Worm (Caenorhabditis elegans) whole organism, midembryonic: ENCODE measurements around the gene semo-1.

Experiments
- T22C8.4 ChIP-seq: fragments of 200-800 bp; sonication (Bioruptor generic); IDR thresholded peaks from 2 replicates; pipeline ENCODE4 v1.3.6; 2022; ENCODE audit warnings: missing genetic modification characterization, missing compliant biosample characterization
- cog-1 ChIP-seq: sonication (generic microtip); optimal IDR thresholded peaks from 2 replicates; lab custom pipeline; 2016; ENCODE audit warnings: missing genetic modification characterization, missing compliant biosample characterization
- flt-1 ChIP-seq: fragments of 200-800 bp; sonication (Bioruptor generic); IDR thresholded peaks from 2 replicates; pipeline ENCODE4 v1.3.6; 2022; ENCODE audit warnings: missing genetic modification characterization, missing compliant biosample characterization
- klf-2 ChIP-seq: fragments of 200-800 bp; sonication (Bioruptor generic); conservative IDR thresholded peaks from 2 replicates; pipeline ENCODE4 v1.3.6; 2022; ENCODE audit warnings: missing genetic modification reagents, missing genetic modification characterization, missing compliant biosample characterization
- med-1 ChIP-seq: sonication (generic microtip); optimal IDR thresholded peaks from 2 replicates; lab custom pipeline; 2017; ENCODE audit warnings: missing genetic modification characterization, mild to moderate bottlenecking, missing compliant biosample characterization, antibody characterized with exemption, missing genetic modification reagents; ENCODE audit not compliant: insufficient read depth
- ref-1 ChIP-seq: fragments of 200-800 bp; sonication (Bioruptor generic); conservative IDR thresholded peaks from 2 replicates; pipeline ENCODE4 v1.3.6; 2022; ENCODE audit warnings: missing genetic modification reagents, missing genetic modification characterization, missing compliant biosample characterization
- tab-1 ChIP-seq: fragments of 200-800 bp; sonication (Bioruptor generic); IDR thresholded peaks from 2 replicates; pipeline ENCODE4 v1.3.6; 2022; ENCODE audit warnings: missing genetic modification characterization, missing compliant biosample characterization
- ztf-23 ChIP-seq: fragments of 200-800 bp; sonication (Bioruptor generic); IDR thresholded peaks from 2 replicates; pipeline ENCODE4 v1.3.6; 2022; ENCODE audit warnings: missing genetic modification reagents, missing genetic modification characterization, missing compliant biosample characterization
- ztf-29 ChIP-seq: fragments of 200-800 bp; sonication (Bioruptor generic); IDR thresholded peaks from 2 replicates; pipeline ENCODE4 v1.3.6; 2022; ENCODE audit warnings: missing genetic modification reagents, missing genetic modification characterization, missing compliant biosample characterization

semo-1 gene

ce11 chrIV:14034571-14034954 lies 16.4 kb upstream of the semo-1 start:
- TF ChIP-seq cog-1 (tag; lab: Kevin White, UChicago) = no peak
- peak; percentile 71; the same call in 1 of the 2 replicates for TF ChIP-seq T22C8.4 (GFP tag; lab: Robert Waterston, UW)

DNA sequence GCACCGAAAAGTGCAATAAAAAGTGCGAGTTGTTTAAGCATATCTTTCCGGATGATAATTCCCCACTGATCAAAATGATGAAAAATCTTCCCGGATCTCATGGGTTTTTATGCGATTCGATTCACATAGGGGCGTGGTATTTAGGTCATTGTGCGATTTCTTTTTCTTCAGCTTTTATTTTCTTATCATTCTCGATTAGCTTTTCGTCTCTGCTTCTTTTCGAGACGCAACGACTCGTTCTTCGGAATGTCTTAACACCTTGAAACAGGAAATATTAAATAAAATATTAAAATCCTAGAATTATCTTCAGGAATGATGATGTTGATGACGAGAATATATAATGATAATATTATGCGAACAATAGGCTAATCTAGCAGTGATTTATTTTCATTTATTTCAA lies 7.3 kb upstream of the semo-1 start, which contains the start of gene Y37A1B.7:
Y37A1B.7 (minus strand) TSS at position 101 of the 400 bp plus-strand sequence.
- TF ChIP-seq med-1 (no peak), tab-1 (GFP tag; lab: Robert Waterston, UW) (no peak), cog-1 (tag; lab: Kevin White, UChicago) (no peak), ztf-29 (no peak), ref-1 (GFP tag; lab: Robert Waterston, UW) (no peak), T22C8.4 (GFP tag; lab: Robert Waterston, UW) (no peak), flt-1 (GFP tag; lab: Robert Waterston, UW) (no peak), ztf-23 (GFP tag; lab: Robert Waterston, UW) (no peak), klf-2 (GFP tag; lab: Robert Waterston, UW) (no peak)

DNA sequence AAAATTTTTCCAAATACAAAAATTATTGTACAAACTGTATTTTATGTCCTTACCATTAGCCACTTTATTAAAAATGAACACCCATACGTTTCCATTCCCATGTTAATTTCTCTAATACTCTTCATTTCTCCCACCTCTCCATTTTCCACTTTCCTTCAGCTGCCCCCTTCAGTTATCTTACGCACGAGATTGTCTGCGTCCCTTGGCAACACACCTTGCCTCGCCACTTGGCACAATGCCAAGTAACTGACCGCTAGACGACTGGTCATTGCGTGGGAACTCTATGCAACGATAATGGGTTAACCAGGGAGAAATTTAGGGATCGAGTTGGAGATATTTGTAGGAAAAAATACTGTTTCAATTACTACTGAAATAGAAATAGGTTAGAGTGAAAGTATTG lies 4.2 kb upstream of the semo-1 start:
- 0 out of 2 replicates have a peak, but pooled peaks have one; percentile 46 for TF ChIP-seq flt-1 (GFP tag; lab: Robert Waterston, UW)
- TF ChIP-seq T22C8.4 (GFP tag; lab: Robert Waterston, UW) = no peak
- TF ChIP-seq tab-1 (GFP tag; lab: Robert Waterston, UW) = no peak
- no peak for TF ChIP-seq cog-1 (tag; lab: Kevin White, UChicago)

ce11 chrIV:14050442-14050841 lies 558 bp upstream of the semo-1 start:
- TF ChIP-seq cog-1 (tag; lab: Kevin White, UChicago) = no peak
- no peak for TF ChIP-seq ref-1 (GFP tag; lab: Robert Waterston, UW)
- TF ChIP-seq ztf-29 = no peak
- TF ChIP-seq flt-1 (GFP tag; lab: Robert Waterston, UW) = no peak
- no peak for TF ChIP-seq tab-1 (GFP tag; lab: Robert Waterston, UW)
- TF ChIP-seq T22C8.4 (GFP tag; lab: Robert Waterston, UW) = no peak
- TF ChIP-seq klf-2 (GFP tag; lab: Robert Waterston, UW) = no peak
- TF ChIP-seq med-1 = no peak
- no peak for TF ChIP-seq ztf-23 (GFP tag; lab: Robert Waterston, UW)

ce11 chrIV:14060612-14061011 lies 9.6 kb downstream of the semo-1 start, which contains the start of gene Y37A1B.4:
TSS of gene Y37A1B.4 (minus strand) at chrIV:14060712.
- no peak for TF ChIP-seq tab-1 (GFP tag; lab: Robert Waterston, UW)

- TF ChIP-seq ztf-23 (GFP tag; lab: Robert Waterston, UW) (no peak), ref-1 (GFP tag; lab: Robert Waterston, UW) (no peak), flt-1 (GFP tag; lab: Robert Waterston, UW) (no peak), T22C8.4 (GFP tag; lab: Robert Waterston, UW) (no peak), med-1 (no peak), klf-2 (GFP tag; lab: Robert Waterston, UW) (no peak), tab-1 (GFP tag; lab: Robert Waterston, UW) (no peak), cog-1 (tag; lab: Kevin White, UChicago) (no peak), ztf-29 (no peak)
Measured at ce11 chrIV:14066403-14066802, 15.4 kb downstream of the semo-1 start.

DNA sequence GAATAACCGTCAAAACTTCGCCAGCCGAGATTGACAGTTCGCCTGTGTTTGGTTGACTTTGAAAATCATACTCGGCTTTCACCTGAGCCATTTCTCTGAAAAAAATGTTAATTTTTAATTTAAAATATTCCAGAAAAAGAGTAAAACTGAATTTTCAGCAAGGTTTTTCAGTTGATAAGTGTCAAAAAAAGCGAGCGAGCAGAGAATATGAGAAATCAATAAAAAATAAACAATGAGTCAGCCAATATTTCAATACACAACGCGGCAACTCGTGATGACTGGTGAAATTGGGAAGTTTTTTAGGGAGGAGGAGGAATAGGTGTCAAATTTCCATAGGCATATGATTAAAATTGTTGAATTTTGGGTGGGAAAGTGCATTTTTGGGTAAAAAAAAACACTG lies 18.8 kb downstream of the semo-1 start, which contains the start of gene lst-4:
lst-4 (minus strand) TSS at position 101 of the 400 bp plus-strand sequence.
- TF ChIP-seq flt-1 (GFP tag; lab: Robert Waterston, UW) = no peak
- no peak for TF ChIP-seq med-1
- no peak for TF ChIP-seq cog-1 (tag; lab: Kevin White, UChicago)
- TF ChIP-seq tab-1 (GFP tag; lab: Robert Waterston, UW) = no peak
- TF ChIP-seq ref-1 (GFP tag; lab: Robert Waterston, UW) = no peak
- TF ChIP-seq T22C8.4 (GFP tag; lab: Robert Waterston, UW) = no peak
- no peak for TF ChIP-seq klf-2 (GFP tag; lab: Robert Waterston, UW)
- TF ChIP-seq ztf-23 (GFP tag; lab: Robert Waterston, UW) = no peak

DNA sequence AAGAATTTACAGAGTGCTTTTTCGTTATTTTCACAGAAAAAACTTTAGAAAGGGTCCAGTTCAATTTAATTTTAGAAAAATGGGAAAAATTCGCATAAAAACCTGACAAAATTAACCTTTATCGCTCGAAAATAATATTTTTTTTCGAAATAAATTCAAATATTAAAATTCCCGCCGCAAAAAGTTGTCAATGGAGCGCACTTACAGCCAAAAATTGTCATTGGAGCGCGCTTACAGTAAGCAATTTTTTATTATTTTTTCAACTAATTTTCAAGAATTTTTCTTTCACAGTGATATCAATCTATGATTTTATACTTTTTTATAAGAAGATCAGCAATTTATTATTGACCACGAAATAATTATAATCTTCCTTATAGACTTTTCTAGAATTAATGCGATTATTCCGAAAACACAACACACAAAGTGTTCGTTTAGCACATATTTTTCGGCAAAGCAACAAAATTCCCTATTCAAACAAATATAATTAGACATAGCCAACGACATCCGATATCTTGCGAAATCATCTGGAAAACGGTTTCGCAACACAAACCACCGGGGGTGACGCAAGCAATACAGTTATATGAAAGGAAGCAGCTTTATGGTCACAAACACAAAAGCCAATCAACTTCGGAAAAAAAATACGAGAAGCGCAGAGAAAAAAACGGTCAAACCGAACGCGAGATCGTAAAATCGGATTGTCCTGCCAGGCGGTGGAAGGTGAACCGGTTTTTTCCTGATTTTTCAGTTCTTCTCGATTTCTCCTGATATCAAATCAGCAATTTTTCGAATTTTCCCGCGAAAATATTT lies 19.4 kb downstream of the semo-1 start:
- TF ChIP-seq ztf-29 = no peak
- TF ChIP-seq ref-1 (GFP tag; lab: Robert Waterston, UW) = no peak
- no peak for TF ChIP-seq flt-1 (GFP tag; lab: Robert Waterston, UW)
- no peak for TF ChIP-seq cog-1 (tag; lab: Kevin White, UChicago)
- no peak for TF ChIP-seq med-1
- no peak for TF ChIP-seq T22C8.4 (GFP tag; lab: Robert Waterston, UW)
- no peak for TF ChIP-seq ztf-23 (GFP tag; lab: Robert Waterston, UW)
- no peak for TF ChIP-seq klf-2 (GFP tag; lab: Robert Waterston, UW)
- TF ChIP-seq tab-1 (GFP tag; lab: Robert Waterston, UW) = no peak

- TF ChIP-seq med-1 = no peak
- TF ChIP-seq ref-1 (GFP tag; lab: Robert Waterston, UW) = no peak
- peak; percentile 13 for TF ChIP-seq cog-1 (tag; lab: Kevin White, UChicago)
- no peak for TF ChIP-seq flt-1 (GFP tag; lab: Robert Waterston, UW)
- no peak for TF ChIP-seq T22C8.4 (GFP tag; lab: Robert Waterston, UW)
- no peak for TF ChIP-seq ztf-23 (GFP tag; lab: Robert Waterston, UW)
- peak; percentile 56; the same call in 1 of the 2 replicates for TF ChIP-seq tab-1 (GFP tag; lab: Robert Waterston, UW)
- no peak for TF ChIP-seq klf-2 (GFP tag; lab: Robert Waterston, UW)
- TF ChIP-seq ztf-29 = no peak
Measured at ce11 chrIV:14070992-14071289, 19.9 kb downstream of the semo-1 start.

DNA sequence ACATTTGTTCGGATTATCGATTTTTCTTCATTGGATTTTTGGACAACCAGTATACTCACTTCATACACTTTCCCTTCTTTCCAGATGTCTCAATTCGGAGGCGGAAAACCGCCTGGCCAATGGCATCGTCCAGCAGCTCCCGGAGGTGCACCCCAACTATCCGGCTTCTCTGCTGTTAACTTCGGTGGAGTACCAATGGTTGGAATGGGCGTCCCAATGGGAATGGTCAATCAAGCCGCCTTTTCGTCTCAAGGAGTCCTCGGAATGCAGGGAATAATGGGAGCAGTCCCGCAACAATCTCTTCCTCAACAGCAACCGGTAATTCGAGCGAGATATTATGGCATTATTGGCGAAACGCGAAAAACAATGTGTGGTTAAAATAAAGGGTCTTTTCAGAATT lies 20.5 kb downstream of the semo-1 start, which contains the start of gene ccar-1:
ccar-1 (plus strand) TSS at position 83 of the 400 bp plus-strand sequence.
- TF ChIP-seq flt-1 (GFP tag; lab: Robert Waterston, UW) (no peak), ref-1 (GFP tag; lab: Robert Waterston, UW) (no peak), ztf-23 (GFP tag; lab: Robert Waterston, UW) (0 out of 2 replicates have a peak, but pooled peaks have one; percentile 8)
